Worm (Caenorhabditis elegans) whole organism, L1 larva: ENCODE measurements around the gene tag-10.

Experiments used
- C16A3.4 ChIP-seq: fragments of 150-350 bp; optimal IDR thresholded peaks from 2 replicates; lab custom pipeline; 2014; ENCODE audit warnings: missing biosample characterization, missing genetic modification characterization
- C34B4.2 ChIP-seq: sonication (generic microtip); optimal IDR thresholded peaks from 2 replicates; lab custom pipeline; 2017; ENCODE audit warnings: mild to moderate bottlenecking, missing genetic modification characterization, missing compliant biosample characterization
- Y116A8C.19 ChIP-seq: sonication (generic microtip); optimal IDR thresholded peaks from 2 replicates; lab custom pipeline; 2016; ENCODE audit warnings: missing compliant biosample characterization, missing genetic modification characterization, borderline replicate concordance
- alr-1 ChIP-seq: fragments of 200-800 bp; sonication (Bioruptor generic); optimal IDR thresholded peaks from 2 replicates; lab custom pipeline; 2018; ENCODE audit warnings: borderline replicate concordance, mild to moderate bottlenecking, missing genetic modification characterization, missing compliant biosample characterization
- blmp-1 ChIP-seq: fragments of 150-350 bp; optimal IDR thresholded peaks from 2 replicates; lab custom pipeline; 2014; ENCODE audit warnings: missing biosample characterization, missing genetic modification characterization
- ceh-82 ChIP-seq, 3 experiments: fragments of 150-350 bp in 1 of 3; sonication (generic microtip) in 2 of 3; optimal IDR thresholded peaks; 2 replicates each; lab custom pipeline; 2014 to 2017; ENCODE audit warnings: missing biosample characterization in 3 of 3, missing genetic modification characterization in 3 of 3
- ceh-88 ChIP-seq: fragments of 200-800 bp; sonication (Bioruptor generic); IDR thresholded peaks from 2 replicates; pipeline ENCODE4 v1.3.6; 2022; ENCODE audit warnings: missing genetic modification characterization, missing compliant biosample characterization
- ceh-90 ChIP-seq: sonication (generic microtip); optimal IDR thresholded peaks from 2 replicates; lab custom pipeline; 2016; ENCODE audit warnings: missing genetic modification characterization, missing compliant biosample characterization
- ces-1 ChIP-seq: fragments of 150-350 bp; optimal IDR thresholded peaks from 2 replicates; lab custom pipeline; 2014; ENCODE audit warnings: missing biosample characterization, missing genetic modification reagents, missing genetic modification characterization
- dpl-1 ChIP-seq, 3 experiments: fragments of 150-350 bp in 2 of 3; sonication (generic microtip) in 1 of 3; optimal IDR thresholded peaks; 2 replicates each; lab custom pipeline; 2014 to 2017; ENCODE audit warnings: missing biosample characterization in 3 of 3, missing genetic modification characterization in 3 of 3, missing genetic modification reagents in 3 of 3
- efl-1 ChIP-seq, 4 experiments: fragments of 150-350 bp; optimal IDR thresholded peaks in 3 of 4; peaks in 1 of 4; 1 replicate in 1 of 4; 2 replicates in 3 of 4; lab custom pipeline; 2014; ENCODE audit warnings: missing biosample characterization in 2 of 4, missing genetic modification characterization in 2 of 4, missing genetic modification reagents in 2 of 4
- egl-13 ChIP-seq: sonication (generic microtip); optimal IDR thresholded peaks from 2 replicates; lab custom pipeline; 2016; ENCODE audit warnings: missing genotype, missing genetic modification reagents, missing genetic modification characterization, missing compliant biosample characterization
- elt-3 ChIP-seq, 6 experiments: fragments of 150-350 bp in 1 of 6; sonication (generic microtip); optimal IDR thresholded peaks; 2 replicates each; lab custom pipeline; 2017 to 2018; ENCODE audit warnings: missing biosample characterization in 6 of 6, missing genetic modification characterization in 6 of 6, inconsistent platforms in 1 of 6
- fkh-8 ChIP-seq: sonication (generic microtip); optimal IDR thresholded peaks from 2 replicates; lab custom pipeline; 2016; ENCODE audit warnings: mild to moderate bottlenecking, missing genetic modification characterization, missing compliant biosample characterization
- fos-1 ChIP-seq: fragments of 150-350 bp; optimal IDR thresholded peaks from 2 replicates; lab custom pipeline; 2014; ENCODE audit warnings: missing biosample characterization, missing genetic modification characterization
- grh-1 ChIP-seq: fragments of 200-800 bp; sonication (Bioruptor generic); IDR thresholded peaks from 2 replicates; pipeline ENCODE4 v1.3.6; 2022; ENCODE audit warnings: missing genetic modification reagents, missing genetic modification characterization, missing compliant biosample characterization
- hlh-17 ChIP-seq: fragments of 200-800 bp; sonication (Bioruptor generic); optimal IDR thresholded peaks from 2 replicates; lab custom pipeline; 2018; ENCODE audit warnings: missing genetic modification characterization, mild to moderate bottlenecking, missing compliant biosample characterization, moderate library complexity, borderline replicate concordance
- hlh-4 ChIP-seq: sonication (generic microtip); optimal IDR thresholded peaks from 2 replicates; lab custom pipeline; 2016; ENCODE audit warnings: mild to moderate bottlenecking, missing genetic modification characterization, missing compliant biosample characterization
- hpl-2 ChIP-seq: fragments of 150-350 bp; optimal IDR thresholded peaks from 2 replicates; lab custom pipeline; 2014; ENCODE audit warnings: missing biosample characterization, missing genetic modification reagents, missing genetic modification characterization
- isw-1 ChIP-seq: fragments of 200-800 bp; sonication (Bioruptor generic); IDR thresholded peaks from 2 replicates; pipeline ENCODE4 v1.3.6; 2022; ENCODE audit warnings: missing genetic modification characterization, missing compliant biosample characterization
- lin-14 ChIP-seq: fragments of 200-800 bp; sonication (Bioruptor generic); optimal IDR thresholded peaks from 2 replicates; lab custom pipeline; 2018; ENCODE audit warnings: mild to moderate bottlenecking, missing genetic modification characterization, moderate library complexity, missing compliant biosample characterization
- lin-15B ChIP-seq: fragments of 150-350 bp; sonication (generic microtip); optimal IDR thresholded peaks from 3 replicates; lab custom pipeline; 2014; ENCODE audit warnings: missing biosample characterization, missing genetic modification characterization
- lin-35 ChIP-seq, 2 experiments: fragments of 150-350 bp; optimal IDR thresholded peaks; 2 replicates each; lab custom pipeline; 2014; ENCODE audit warnings: missing biosample characterization in 2 of 2, missing genetic modification characterization in 2 of 2, missing genetic modification reagents in 2 of 2
- lin-39 ChIP-seq: fragments of 150-350 bp; optimal IDR thresholded peaks from 2 replicates; lab custom pipeline; 2014; ENCODE audit warnings: missing biosample characterization, missing genetic modification reagents, missing genetic modification characterization
- mdl-1 ChIP-seq, 2 experiments: fragments of 150-350 bp; optimal IDR thresholded peaks; 2 replicates each; lab custom pipeline; 2014 to 2017; ENCODE audit warnings: missing biosample characterization in 2 of 2, missing genetic modification characterization in 2 of 2, inconsistent platforms in 1 of 2
- mef-2 ChIP-seq: fragments of 150-350 bp; optimal IDR thresholded peaks from 2 replicates; lab custom pipeline; 2014; ENCODE audit warnings: missing biosample characterization, missing genetic modification characterization
- nhr-19 ChIP-seq: fragments of 200-800 bp; sonication (Bioruptor generic); conservative IDR thresholded peaks from 2 replicates; pipeline ENCODE4 v1.3.6; 2022; ENCODE audit warnings: missing genetic modification characterization, missing compliant biosample characterization
- nhr-20 ChIP-seq: sonication (generic microtip); optimal IDR thresholded peaks from 2 replicates; lab custom pipeline; 2016; ENCODE audit warnings: mild to moderate bottlenecking, missing genetic modification characterization, missing compliant biosample characterization
- nhr-47 ChIP-seq: sonication (generic microtip); optimal IDR thresholded peaks from 2 replicates; lab custom pipeline; 2016; ENCODE audit warnings: mild to moderate bottlenecking, missing genetic modification characterization, moderate library complexity, missing compliant biosample characterization
- nhr-71 ChIP-seq: sonication (generic microtip); optimal IDR thresholded peaks from 2 replicates; lab custom pipeline; 2016; ENCODE audit warnings: mild to moderate bottlenecking, missing genetic modification characterization, moderate library complexity, missing compliant biosample characterization
- nhr-85 ChIP-seq: sonication (generic microtip); peaks from one replicate; lab custom pipeline; 2016; ENCODE audit warnings: missing genetic modification characterization, inconsistent platforms, missing compliant biosample characterization
- nhr-90 ChIP-seq: sonication (generic microtip); optimal IDR thresholded peaks from 2 replicates; lab custom pipeline; 2016; ENCODE audit warnings: mild to moderate bottlenecking, missing genetic modification characterization, missing compliant biosample characterization; ENCODE audit not compliant: poor library complexity
- pag-3 ChIP-seq: sonication (generic microtip); optimal IDR thresholded peaks from 2 replicates; lab custom pipeline; 2017; ENCODE audit warnings: missing genetic modification characterization, mild to moderate bottlenecking, missing compliant biosample characterization, antibody characterized with exemption, borderline replicate concordance; ENCODE audit not compliant: insufficient read depth
- pax-3 ChIP-seq: fragments of 200-800 bp; sonication (Bioruptor generic); optimal IDR thresholded peaks from 2 replicates; lab custom pipeline; 2018; ENCODE audit warnings: mild to moderate bottlenecking, missing genetic modification characterization, moderate library complexity, missing compliant biosample characterization
- pqm-1 ChIP-seq: sonication (generic microtip); optimal IDR thresholded peaks from 3 replicates; lab custom pipeline; 2017; ENCODE audit warnings: missing biosample characterization, missing genetic modification characterization
- rnt-1 ChIP-seq: sonication (generic microtip); optimal IDR thresholded peaks from 2 replicates; lab custom pipeline; 2016; ENCODE audit warnings: mild to moderate bottlenecking, missing genetic modification characterization, moderate library complexity, missing compliant biosample characterization
- snpc-4 ChIP-seq: fragments of 150-350 bp; optimal IDR thresholded peaks from 2 replicates; lab custom pipeline; 2014; ENCODE audit warnings: missing biosample characterization, missing genetic modification characterization
- snu-23 ChIP-seq: sonication (generic microtip); optimal IDR thresholded peaks from 2 replicates; lab custom pipeline; 2016; ENCODE audit warnings: missing genetic modification characterization, missing compliant biosample characterization
- tbx-2 ChIP-seq: sonication (generic microtip); optimal IDR thresholded peaks from 2 replicates; lab custom pipeline; 2016; ENCODE audit warnings: missing genetic modification characterization, missing compliant biosample characterization
- tlp-1 ChIP-seq: fragments of 150-350 bp; optimal IDR thresholded peaks from 2 replicates; lab custom pipeline; 2014; ENCODE audit warnings: missing biosample characterization, missing genetic modification characterization
- unc-62 ChIP-seq: fragments of 150-350 bp; optimal IDR thresholded peaks from 2 replicates; lab custom pipeline; 2014; ENCODE audit warnings: missing biosample characterization, missing genetic modification reagents, missing genetic modification characterization
- unc-98 ChIP-seq: fragments of 200-800 bp; sonication (Bioruptor generic); IDR thresholded peaks from 2 replicates; pipeline ENCODE4 v1.3.6; 2022; ENCODE audit warnings: missing genetic modification characterization, missing compliant biosample characterization

The tag-10 gene

ce11 chrII:13627001-13627400 lies 5.4 kb upstream of the tag-10 start, which contains the start of gene gst-19:
Gene gst-19 (minus strand): TSS chrII:13627145.
- TF ChIP-seq lin-35 (GFP tag; optimal IDR thresholded peaks at IDR 0.05; lab: Kevin White, UChicago) (no peak), mef-2 (tag; lab: Kevin White, UChicago) (no peak), hlh-17 (GFP tag; lab: Kevin White, UChicago) (no peak), dpl-1 (GFP tag; optimal IDR thresholded peaks at IDR 0.05; lab: Kevin White, UChicago) (peak in 1 of 3 experiments; percentile 2), C16A3.4 (tag; lab: Kevin White, UChicago) (no peak), rnt-1 (tag; lab: Kevin White, UChicago) (no peak), unc-62 (no peak), unc-98 (GFP tag; lab: Robert Waterston, UW) (no peak), hpl-2 (no peak), grh-1 (GFP tag; lab: Robert Waterston, UW) (no peak), lin-15B (tag; lab: Kevin White, UChicago) (no peak), pqm-1 (no peak), ceh-90 (tag; lab: Kevin White, UChicago) (no peak), lin-14 (GFP tag; lab: Kevin White, UChicago) (peak; percentile 20), nhr-47 (tag; lab: Kevin White, UChicago) (no peak), hlh-4 (tag; lab: Kevin White, UChicago) (no peak), mdl-1 (tag; optimal IDR thresholded peaks at IDR 0.05; lab: Kevin White, UChicago) (no peak), tlp-1 (tag; lab: Kevin White, UChicago) (no peak), nhr-20 (tag; lab: Kevin White, UChicago) (peak; percentile 52), egl-13 (tag; lab: Kevin White, UChicago) (no peak), nhr-85 (no peak), lin-39 (no peak), elt-3 (tag; optimal IDR thresholded peaks at IDR 0.05; lab: Kevin White, UChicago) (no peak), fos-1 (no peak), fkh-8 (tag; lab: Kevin White, UChicago) (no peak), snu-23 (GFP tag; lab: Kevin White, UChicago) (peak; percentile 28), C34B4.2 (tag; lab: Kevin White, UChicago) (no peak)

ce11 chrII:13630690-13631089 lies 1.7 kb upstream of the tag-10 start, which contains the start of the genes gst-17 and gst-18:
Gene gst-17 (minus strand): TSS chrII:13630790.
Gene gst-18 (minus strand): TSS chrII:13630887.
- TF ChIP-seq Y116A8C.19 (tag; lab: Kevin White, UChicago) (no peak), tlp-1 (tag; lab: Kevin White, UChicago) (no peak)

- TF ChIP-seq nhr-47 (tag; lab: Kevin White, UChicago) (no peak), C16A3.4 (tag; lab: Kevin White, UChicago) (no peak), alr-1 (no peak), nhr-85 (no peak), lin-35 (GFP tag; optimal IDR thresholded peaks at IDR 0.05; lab: Kevin White, UChicago) (no peak), pax-3 (tag; lab: Kevin White, UChicago) (no peak), ces-1 (GFP tag; lab: Kevin White, UChicago) (no peak), blmp-1 (tag; lab: Kevin White, UChicago) (no peak)
Observed at ce11 chrII:13636596-13636995, 4.2 kb downstream of the tag-10 start.

ce11 chrII:13637464-13637863 lies 5.1 kb downstream of the tag-10 start:
- no peak for TF ChIP-seq lin-14 (GFP tag; lab: Kevin White, UChicago)
- no peak for TF ChIP-seq dpl-1 (GFP tag; optimal IDR thresholded peaks at IDR 0.05; lab: Kevin White, UChicago)
- no peak for TF ChIP-seq lin-35 (GFP tag; optimal IDR thresholded peaks at IDR 0.05; lab: Kevin White, UChicago)
- TF ChIP-seq elt-3 (tag; optimal IDR thresholded peaks at IDR 0.05; lab: Kevin White, UChicago) = no peak

- no peak for TF ChIP-seq tlp-1 (tag; lab: Kevin White, UChicago)
- no peak for TF ChIP-seq efl-1 (optimal IDR thresholded peaks at IDR 0.05; lab: Kevin White, UChicago)
- TF ChIP-seq efl-1 (GFP tag; optimal IDR thresholded peaks at IDR 0.05 in 1 of 2; lab: Kevin White, UChicago) = peak in 1 of 2 experiments; percentile 69
- TF ChIP-seq nhr-19 (GFP tag; lab: Robert Waterston, UW) = 0 out of 2 replicates have a peak, but pooled peaks have one; percentile 35
- TF ChIP-seq C34B4.2 (tag; lab: Kevin White, UChicago) = no peak
- TF ChIP-seq nhr-71 (tag; lab: Kevin White, UChicago) = no peak
- no peak for TF ChIP-seq snpc-4 (tag; lab: Kevin White, UChicago)
- no peak for TF ChIP-seq ceh-88 (GFP tag; lab: Robert Waterston, UW)
- peak in 1 of 2 experiments; percentile 44 for TF ChIP-seq lin-35 (GFP tag; optimal IDR thresholded peaks at IDR 0.05; lab: Kevin White, UChicago)
- TF ChIP-seq nhr-85 = peak; percentile 78
- TF ChIP-seq nhr-90 (tag; lab: Kevin White, UChicago) = no peak
- no peak for TF ChIP-seq pag-3
- TF ChIP-seq tbx-2 (tag; lab: Kevin White, UChicago) = no peak
- TF ChIP-seq isw-1 (GFP tag; lab: Robert Waterston, UW) = no peak
- TF ChIP-seq hlh-4 (tag; lab: Kevin White, UChicago) = no peak
- no peak for TF ChIP-seq ceh-82 (tag; optimal IDR thresholded peaks at IDR 0.05; lab: Kevin White, UChicago)
Observed at ce11 chrII:13637941-13638489, 5.6 kb downstream of the tag-10 start, which contains the start of gene phdh-1. Gene phdh-1 (minus strand): TSS chrII:13638480.
